Fruit fly (Drosophila melanogaster) whole organism, embryonic: ENCODE data around the gene CG10996.

Experiments used
- Abd-B ChIP-seq: fragments of 200-800 bp; sonication (Bioruptor generic); optimal IDR thresholded peaks from 2 replicates; lab custom pipeline; 2018; ENCODE audit warnings: missing biosample characterization, mild to moderate bottlenecking, missing genetic modification characterization, moderate library complexity
- Aef1 ChIP-seq: fragments of 200-800 bp; sonication (Bioruptor generic); IDR thresholded peaks from 3 replicates; pipeline ENCODE4 v1.3.6; 2022; ENCODE audit warnings: missing biosample characterization, missing genetic modification characterization
- Bdp1 ChIP-seq: fragments of 200-800 bp; sonication (Bioruptor generic); optimal IDR thresholded peaks from 3 replicates; lab custom pipeline; 2016; ENCODE audit warnings: missing biosample characterization, missing genetic modification characterization
- CG10654 ChIP-seq: fragments of 200-800 bp; sonication (Bioruptor generic); optimal IDR thresholded peaks from 2 replicates; lab custom pipeline; 2016; ENCODE audit warnings: missing biosample characterization, missing genetic modification characterization
- CG11695 ChIP-seq: fragments of 200-800 bp; sonication (Bioruptor generic); IDR thresholded peaks from 3 replicates; pipeline ENCODE4 v1.3.6; 2022; ENCODE audit warnings: missing biosample characterization, missing genetic modification characterization
- CG12769 ChIP-seq: fragments of 200-800 bp; sonication (Bioruptor generic); optimal IDR thresholded peaks from 2 replicates; lab custom pipeline; 2019; ENCODE audit warnings: missing biosample characterization, mild to moderate bottlenecking, missing genetic modification characterization, moderate library complexity
- CG17912 ChIP-seq: fragments of 200-800 bp; sonication (Bioruptor generic); optimal IDR thresholded peaks from 2 replicates; lab custom pipeline; 2018; ENCODE audit warnings: missing biosample characterization, mild to moderate bottlenecking, missing genetic modification characterization
- CG31441 ChIP-seq: fragments of 200-800 bp; sonication (Bioruptor generic); IDR thresholded peaks from 2 replicates; pipeline ENCODE4 v1.3.6; 2022; ENCODE audit warnings: missing biosample characterization, missing genetic modification characterization
- CG34376 ChIP-seq: fragments of 200-800 bp; sonication (Bioruptor generic); optimal IDR thresholded peaks from 2 replicates; lab custom pipeline; 2018; ENCODE audit warnings: missing biosample characterization, mild to moderate bottlenecking, missing genetic modification characterization
- CG4854 ChIP-seq: fragments of 200-800 bp; sonication (Bioruptor generic); optimal IDR thresholded peaks from 2 replicates; lab custom pipeline; 2016; ENCODE audit warnings: missing biosample characterization, missing genetic modification characterization, inconsistent platforms
- CG7372 ChIP-seq: fragments of 200-800 bp; sonication (Bioruptor generic); IDR thresholded peaks from 2 replicates; pipeline ENCODE4 v1.3.6; 2022; ENCODE audit warnings: missing biosample characterization, missing genetic modification characterization
- CG7987 ChIP-seq: fragments of 200-800 bp; sonication (Bioruptor generic); optimal IDR thresholded peaks from 2 replicates; lab custom pipeline; 2018; ENCODE audit warnings: missing biosample characterization, mild to moderate bottlenecking, missing genetic modification characterization, moderate library complexity
- CG8944 ChIP-seq: fragments of 200-800 bp; sonication (Bioruptor generic); optimal IDR thresholded peaks from 3 replicates; lab custom pipeline; 2016; ENCODE audit warnings: missing biosample characterization, missing genetic modification characterization
- Chrac-16 ChIP-seq: fragments of 200-800 bp; sonication (Bioruptor generic); optimal IDR thresholded peaks from 3 replicates; lab custom pipeline; 2016; ENCODE audit warnings: missing biosample characterization, missing genetic modification characterization
- Dbx ChIP-seq: fragments of 200-800 bp; sonication (Bioruptor generic); IDR thresholded peaks from 3 replicates; pipeline ENCODE4 v1.3.6; 2022; ENCODE audit warnings: missing biosample characterization, missing genetic modification characterization
- Deaf1 ChIP-seq: fragments of 200-800 bp; optimal IDR thresholded peaks from 3 replicates; lab custom pipeline; 2019; ENCODE audit warnings: missing biosample characterization, mild to moderate bottlenecking, missing genetic modification characterization, moderate library complexity
- Dip3 ChIP-seq: fragments of 200-800 bp; sonication (Bioruptor generic); optimal IDR thresholded peaks from 3 replicates; lab custom pipeline; 2016; ENCODE audit warnings: missing biosample characterization, missing genetic modification characterization
- Dp ChIP-seq: fragments of 200-800 bp; sonication (Bioruptor generic); optimal IDR thresholded peaks from 2 replicates; lab custom pipeline; 2018; ENCODE audit warnings: missing biosample characterization, mild to moderate bottlenecking, missing genetic modification characterization, moderate library complexity
- Gsc ChIP-seq: fragments of 200-800 bp; sonication (Bioruptor generic); IDR thresholded peaks from 2 replicates; pipeline ENCODE4 v1.3.6; 2022; ENCODE audit warnings: missing biosample characterization, missing genetic modification characterization
- HLH4C ChIP-seq: fragments of 200-800 bp; sonication (Bioruptor generic); IDR thresholded peaks from 3 replicates; pipeline ENCODE4 v1.3.6; 2022; ENCODE audit warnings: missing biosample characterization, missing genetic modification characterization; ENCODE audit not compliant: partially characterized antibody
- Hr51 ChIP-seq, 2 experiments: fragments of 200-800 bp; sonication (Bioruptor generic); optimal IDR thresholded peaks; 2 replicates in 1 of 2; 3 replicates in 1 of 2; lab custom pipeline; 2016 to 2018; ENCODE audit warnings: missing biosample characterization in 2 of 2, missing genetic modification characterization in 2 of 2, mild to moderate bottlenecking in 1 of 2, moderate library complexity in 1 of 2
- Kr ChIP-seq: fragments of 200-800 bp; sonication (Bioruptor generic); optimal IDR thresholded peaks from 2 replicates; lab custom pipeline; 2017; ENCODE audit warnings: missing biosample characterization, mild to moderate bottlenecking, missing genetic modification characterization
- Lim3 ChIP-seq: fragments of 200-800 bp; sonication (Bioruptor generic); IDR thresholded peaks from 2 replicates; pipeline ENCODE4 v1.3.6; 2022; ENCODE audit warnings: missing biosample characterization, missing genetic modification characterization
- Nf-YA ChIP-seq: fragments of 200-800 bp; sonication (Bioruptor generic); IDR thresholded peaks from 2 replicates; pipeline ENCODE4 v1.3.6; 2022; ENCODE audit warnings: missing biosample characterization, missing genetic modification characterization
- Sry-β ChIP-seq: fragments of 200-800 bp; sonication (Bioruptor generic); optimal IDR thresholded peaks from 2 replicates; lab custom pipeline; 2018; ENCODE audit warnings: missing biosample characterization, mild to moderate bottlenecking, missing genetic modification characterization, moderate library complexity
- Sry-δ ChIP-seq: fragments of 200-800 bp; sonication (Bioruptor generic); optimal IDR thresholded peaks from 2 replicates; lab custom pipeline; 2016; ENCODE audit warnings: missing biosample characterization, missing genetic modification characterization
- Stat92E ChIP-seq, 3 experiments: fragments of >200 bp in 2 of 3; fragments of 200-800 bp in 1 of 3; sonication (Bioruptor generic) in 1 of 3; optimal IDR thresholded peaks; 2 replicates each; lab custom pipeline; 2017 to 2019; ENCODE audit warnings: missing biosample characterization in 3 of 3, missing genetic modification characterization in 3 of 3, mild to moderate bottlenecking in 1 of 3, moderate library complexity in 1 of 3
- ara ChIP-seq: fragments of 200-800 bp; sonication (Bioruptor generic); IDR thresholded peaks from 2 replicates; pipeline ENCODE4 v1.3.6; 2022; ENCODE audit warnings: missing biosample characterization, missing genetic modification characterization
- ase ChIP-seq: fragments of 200-800 bp; sonication (Bioruptor generic); IDR thresholded peaks from 3 replicates; pipeline ENCODE4 v1.3.6; 2022; ENCODE audit warnings: missing biosample characterization, missing genetic modification characterization
- bigmax ChIP-seq: fragments of 200-800 bp; sonication (Bioruptor generic); optimal IDR thresholded peaks from 2 replicates; lab custom pipeline; 2018; ENCODE audit warnings: missing biosample characterization, mild to moderate bottlenecking, missing genetic modification characterization
- cas ChIP-seq: fragments of 200-800 bp; sonication (Bioruptor generic); IDR thresholded peaks from 2 replicates; pipeline ENCODE4 v1.3.6; 2022; ENCODE audit warnings: missing biosample characterization, missing genetic modification characterization
- chm ChIP-seq: fragments of 200-800 bp; sonication (Bioruptor generic); IDR thresholded peaks from 2 replicates; pipeline ENCODE4 v1.3.6; 2022; ENCODE audit warnings: missing biosample characterization, missing genetic modification characterization
- dmrt99B ChIP-seq: fragments of 200-800 bp; sonication (Bioruptor generic); optimal IDR thresholded peaks from 2 replicates; lab custom pipeline; 2018; ENCODE audit warnings: missing biosample characterization, mild to moderate bottlenecking, missing genetic modification characterization, moderate library complexity
- eve ChIP-seq, 2 experiments: fragments of >200 bp; optimal IDR thresholded peaks; 2 replicates each; lab custom pipeline; 2017; ENCODE audit warnings: missing biosample characterization in 2 of 2, missing genetic modification characterization in 2 of 2
- fd96Cb ChIP-seq: fragments of 200-800 bp; sonication (Bioruptor generic); optimal IDR thresholded peaks from 2 replicates; lab custom pipeline; 2018; ENCODE audit warnings: missing biosample characterization, mild to moderate bottlenecking, missing genetic modification characterization, moderate library complexity
- gce ChIP-seq: fragments of 200-800 bp; sonication (Bioruptor generic); IDR thresholded peaks from 3 replicates; pipeline ENCODE4 v1.3.6; 2022; ENCODE audit warnings: missing biosample characterization, missing genetic modification characterization
- jigr1 ChIP-seq: fragments of 200-800 bp; sonication (Bioruptor generic); IDR thresholded peaks from 3 replicates; pipeline ENCODE4 v1.3.6; 2022; ENCODE audit warnings: missing biosample characterization, missing genetic modification characterization
- klu ChIP-seq: fragments of 200-800 bp; sonication (Bioruptor generic); IDR thresholded peaks from 2 replicates; pipeline ENCODE4 v1.3.6; 2022; ENCODE audit warnings: missing biosample characterization, missing genetic modification characterization
- lab ChIP-seq: fragments of 200-800 bp; sonication (Bioruptor generic); optimal IDR thresholded peaks from 3 replicates; lab custom pipeline; 2017; ENCODE audit warnings: missing biosample characterization, missing genetic modification characterization, mild to moderate bottlenecking, moderate library complexity, missing genetic modification reagents
- luna ChIP-seq: fragments of 200-800 bp; sonication (Bioruptor generic); optimal IDR thresholded peaks from 2 replicates; lab custom pipeline; 2016; ENCODE audit warnings: missing biosample characterization, missing genetic modification characterization
- mirr ChIP-seq: fragments of 200-800 bp; sonication (Bioruptor generic); optimal IDR thresholded peaks from 3 replicates; lab custom pipeline; 2018; ENCODE audit warnings: missing biosample characterization, mild to moderate bottlenecking, missing genetic modification characterization
- pum ChIP-seq: fragments of 200-800 bp; sonication (Bioruptor generic); optimal IDR thresholded peaks from 2 replicates; lab custom pipeline; 2016; ENCODE audit warnings: missing biosample characterization, missing genetic modification characterization
- pzg ChIP-seq: fragments of 200-800 bp; sonication (Bioruptor generic); optimal IDR thresholded peaks from 3 replicates; lab custom pipeline; 2018; ENCODE audit warnings: missing biosample characterization, mild to moderate bottlenecking, missing genetic modification characterization, moderate library complexity
- sim ChIP-seq: fragments of 200-800 bp; sonication (Bioruptor generic); IDR thresholded peaks from 2 replicates; pipeline ENCODE4 v1.3.6; 2022; ENCODE audit warnings: missing biosample characterization, missing genetic modification characterization
- slp2 ChIP-seq: fragments of 200-800 bp; sonication (Bioruptor generic); optimal IDR thresholded peaks from 2 replicates; lab custom pipeline; 2016; ENCODE audit warnings: missing biosample characterization, missing genetic modification characterization
- stc ChIP-seq: fragments of 200-800 bp; sonication (Bioruptor generic); IDR thresholded peaks from 2 replicates; pipeline ENCODE4 v1.3.6; 2022; ENCODE audit warnings: missing biosample characterization, missing genetic modification characterization
- sug ChIP-seq: fragments of 200-800 bp; optimal IDR thresholded peaks from 2 replicates; lab custom pipeline; 2019; ENCODE audit warnings: missing biosample characterization, mild to moderate bottlenecking, missing genetic modification characterization, moderate library complexity
- zf30C ChIP-seq: fragments of 200-800 bp; sonication (Bioruptor generic); optimal IDR thresholded peaks from 3 replicates; lab custom pipeline; 2018; ENCODE audit warnings: missing biosample characterization, mild to moderate bottlenecking, missing genetic modification characterization

CG10996 gene

dm6 chrX:13845728-13846127 lies 48.3 kb upstream of the CG10996 start, which contains the start of gene AMPdeam (continued):
- TF ChIP-seq zf30C (GFP tag; lab: Kevin White, UChicago) (no peak), Abd-B (no peak), lab (no peak), eve (GFP tag; optimal IDR thresholded peaks at IDR 0.05; lab: Kevin White, UChicago) (no peak), Kr (GFP tag; lab: Kevin White, UChicago) (no peak), stc (GFP tag; lab: Robert Waterston, UW) (no peak), Lim3 (no peak), Sry-β (no peak), slp2 (no peak), Dp (GFP tag; lab: Kevin White, UChicago) (peak; percentile 91), CG11695 (GFP tag; lab: Robert Waterston, UW) (no peak), luna (GFP tag; lab: Kevin White, UChicago) (no peak), CG10654 (GFP tag; lab: Kevin White, UChicago) (no peak), Sry-δ (GFP tag; lab: Kevin White, UChicago) (peak; percentile 40), klu (no peak), mirr (GFP tag; lab: Kevin White, UChicago) (no peak), CG31441 (GFP tag; lab: Robert Waterston, UW) (no peak), gce (no peak), pum (GFP tag; lab: Kevin White, UChicago) (peak; percentile 25), Aef1 (GFP tag; lab: Robert Waterston, UW) (no peak), chm (GFP tag; lab: Robert Waterston, UW) (no peak), Gsc (GFP tag; lab: Robert Waterston, UW) (no peak), Dbx (no peak), fd96Cb (tag; lab: Kevin White, UChicago) (no peak), pzg (GFP tag; lab: Kevin White, UChicago) (peak; percentile 90), CG7372 (no peak), CG4854 (no peak), cas (GFP tag; lab: Robert Waterston, UW) (no peak), CG8944 (GFP tag; lab: Kevin White, UChicago) (no peak), Hr51 (GFP tag; optimal IDR thresholded peaks at IDR 0.05; lab: Kevin White, UChicago) (no peak), sim (GFP tag; lab: Robert Waterston, UW) (no peak), CG17912 (GFP tag; lab: Kevin White, UChicago) (no peak), Deaf1 (tag; lab: Kevin White, UChicago) (no peak), Bdp1 (GFP tag; lab: Kevin White, UChicago) (no peak), CG7987 (GFP tag; lab: Kevin White, UChicago) (no peak), Nf-YA (GFP tag; lab: Robert Waterston, UW) (no peak), CG34376 (GFP tag; lab: Kevin White, UChicago) (no peak), ase (GFP tag; lab: Robert Waterston, UW) (no peak), Dip3 (GFP tag; lab: Kevin White, UChicago) (no peak), HLH4C (GFP tag; lab: Robert Waterston, UW) (no peak), sug (tag; lab: Kevin White, UChicago) (no peak), Chrac-16 (no peak), ara (GFP tag; lab: Robert Waterston, UW) (no peak), dmrt99B (tag; lab: Kevin White, UChicago) (no peak), jigr1 (GFP tag; lab: Robert Waterston, UW) (no peak), Stat92E (GFP tag; optimal IDR thresholded peaks at IDR 0.05; lab: Kevin White, UChicago) (no peak), CG12769 (tag; lab: Kevin White, UChicago) (no peak), bigmax (GFP tag; lab: Kevin White, UChicago) (no peak)
